Fruit fly (Drosophila melanogaster) whole organism, embryonic: ENCODE data around the gene HBS1.

Source experiments
- ATbp ChIP-seq: fragments of 200-800 bp; sonication (Bioruptor generic); optimal IDR thresholded peaks from 2 replicates; lab custom pipeline; 2017; ENCODE audit warnings: missing biosample characterization, mild to moderate bottlenecking, missing genetic modification characterization, missing genetic modification reagents
- Asciz ChIP-seq: fragments of 200-800 bp; sonication (Bioruptor generic); optimal IDR thresholded peaks from 2 replicates; lab custom pipeline; 2017; ENCODE audit warnings: missing biosample characterization, mild to moderate bottlenecking, missing genetic modification characterization, missing genetic modification reagents
- B-H2 ChIP-seq: fragments of 200-800 bp; sonication (Bioruptor generic); optimal IDR thresholded peaks from 2 replicates; lab custom pipeline; 2018; ENCODE audit warnings: missing biosample characterization, mild to moderate bottlenecking, missing genetic modification characterization
- BtbVII ChIP-seq: fragments of 200-800 bp; sonication (Bioruptor generic); optimal IDR thresholded peaks from 3 replicates; lab custom pipeline; 2017; ENCODE audit warnings: missing biosample characterization, mild to moderate bottlenecking, missing genetic modification characterization
- CG10274 ChIP-seq: fragments of 200-800 bp; sonication (Bioruptor generic); optimal IDR thresholded peaks from 3 replicates; lab custom pipeline; 2017; ENCODE audit warnings: missing biosample characterization, mild to moderate bottlenecking, missing genetic modification characterization
- CG10366 ChIP-seq: fragments of 200-800 bp; sonication (Bioruptor generic); IDR thresholded peaks from 2 replicates; pipeline ENCODE4 v1.3.6; 2022; ENCODE audit warnings: missing biosample characterization, missing genetic modification characterization
- CG10431 ChIP-seq: fragments of 200-800 bp; sonication (Bioruptor generic); optimal IDR thresholded peaks from 3 replicates; lab custom pipeline; 2018; ENCODE audit warnings: missing biosample characterization, mild to moderate bottlenecking, missing genetic modification characterization
- CG10543 ChIP-seq: fragments of 200-800 bp; sonication (Bioruptor generic); optimal IDR thresholded peaks from 3 replicates; lab custom pipeline; 2017; ENCODE audit warnings: missing biosample characterization, mild to moderate bottlenecking, missing genetic modification characterization, moderate library complexity
- CG11085 ChIP-seq: fragments of 200-800 bp; sonication (Bioruptor generic); IDR thresholded peaks from 2 replicates; pipeline ENCODE4 v1.3.6; 2022; ENCODE audit warnings: missing biosample characterization, missing genetic modification characterization
- CG11247 ChIP-seq: fragments of 200-800 bp; sonication (Bioruptor generic); IDR thresholded peaks from 2 replicates; pipeline ENCODE4 v1.3.6; 2022; ENCODE audit warnings: missing biosample characterization, missing genetic modification characterization
- CG11398 ChIP-seq: fragments of 200-800 bp; sonication (Bioruptor generic); optimal IDR thresholded peaks from 2 replicates; lab custom pipeline; 2016; ENCODE audit warnings: missing biosample characterization, missing genetic modification characterization
- CG11695 ChIP-seq: fragments of 200-800 bp; sonication (Bioruptor generic); IDR thresholded peaks from 3 replicates; pipeline ENCODE4 v1.3.6; 2022; ENCODE audit warnings: missing biosample characterization, missing genetic modification characterization
- CG12219 ChIP-seq: fragments of 200-800 bp; sonication (Bioruptor generic); optimal IDR thresholded peaks from 3 replicates; lab custom pipeline; 2018; ENCODE audit warnings: missing biosample characterization, mild to moderate bottlenecking, missing genetic modification characterization
- CG14014 ChIP-seq: fragments of 200-800 bp; sonication (Bioruptor generic); IDR thresholded peaks from 2 replicates; pipeline ENCODE4 v1.3.6; 2022; ENCODE audit warnings: missing biosample characterization, missing genetic modification characterization
- CG15479 ChIP-seq: fragments of 200-800 bp; sonication (Bioruptor generic); optimal IDR thresholded peaks from 3 replicates; lab custom pipeline; 2019; ENCODE audit warnings: missing biosample characterization, mild to moderate bottlenecking, missing genetic modification characterization, moderate library complexity
- CG17802 ChIP-seq: fragments of 200-800 bp; sonication (Bioruptor generic); optimal IDR thresholded peaks from 2 replicates; lab custom pipeline; 2018; ENCODE audit warnings: missing biosample characterization, mild to moderate bottlenecking, missing genetic modification characterization, moderate library complexity
- CG18262 ChIP-seq: fragments of 200-800 bp; optimal IDR thresholded peaks from 3 replicates; lab custom pipeline; 2019; ENCODE audit warnings: missing biosample characterization, mild to moderate bottlenecking, missing genetic modification characterization, moderate library complexity
- CG2116 ChIP-seq: fragments of 200-800 bp; sonication (Bioruptor generic); optimal IDR thresholded peaks from 3 replicates; lab custom pipeline; 2018; ENCODE audit warnings: missing biosample characterization, mild to moderate bottlenecking, missing genetic modification characterization
- CG2202 ChIP-seq: fragments of 200-800 bp; sonication (Bioruptor generic); optimal IDR thresholded peaks from 2 replicates; lab custom pipeline; 2018; ENCODE audit warnings: missing biosample characterization, mild to moderate bottlenecking, missing genetic modification characterization
- CG32772 ChIP-seq: fragments of 200-800 bp; sonication (Bioruptor generic); IDR thresholded peaks from 2 replicates; pipeline ENCODE4 v1.3.6; 2022; ENCODE audit warnings: missing biosample characterization, missing genetic modification characterization
- CG4424 ChIP-seq: fragments of 200-800 bp; sonication (Bioruptor generic); optimal IDR thresholded peaks from 3 replicates; lab custom pipeline; 2016; ENCODE audit warnings: missing biosample characterization, missing genetic modification characterization
- CG4707 ChIP-seq: fragments of 200-800 bp; sonication (Bioruptor generic); optimal IDR thresholded peaks from 2 replicates; lab custom pipeline; 2018; ENCODE audit warnings: missing biosample characterization, mild to moderate bottlenecking, missing genetic modification characterization, moderate library complexity
- CG5953 ChIP-seq: fragments of 200-800 bp; sonication (Bioruptor generic); IDR thresholded peaks from 2 replicates; pipeline ENCODE4 v1.3.6; 2022; ENCODE audit warnings: missing biosample characterization, missing genetic modification characterization
- CG7786 ChIP-seq: fragments of 200-800 bp; sonication (Bioruptor generic); optimal IDR thresholded peaks from 2 replicates; lab custom pipeline; 2016; ENCODE audit warnings: missing biosample characterization, missing genetic modification characterization
- CG8765 ChIP-seq: fragments of 200-800 bp; sonication (Bioruptor generic); IDR thresholded peaks from 2 replicates; pipeline ENCODE4 v1.3.6; 2022; ENCODE audit warnings: missing biosample characterization, missing genetic modification characterization
- CG8944 ChIP-seq: fragments of 200-800 bp; sonication (Bioruptor generic); optimal IDR thresholded peaks from 3 replicates; lab custom pipeline; 2016; ENCODE audit warnings: missing biosample characterization, missing genetic modification characterization
- CTCF ChIP-seq: fragments of 200-800 bp; sonication (Bioruptor generic); optimal IDR thresholded peaks from 2 replicates; lab custom pipeline; 2017; ENCODE audit warnings: missing biosample characterization, mild to moderate bottlenecking, missing genetic modification characterization, moderate library complexity
- D ChIP-seq, 2 experiments: fragments of 200-800 bp in 1 of 2; fragments of >200 bp in 1 of 2; sonication (Bioruptor generic) in 1 of 2; optimal IDR thresholded peaks; 2 replicates in 1 of 2; 3 replicates in 1 of 2; lab custom pipeline; 2017; ENCODE audit warnings: mild to moderate bottlenecking in 1 of 2, missing biosample characterization in 1 of 2, missing genetic modification characterization in 1 of 2, missing genetic modification reagents in 1 of 2
- Fer2 ChIP-seq: fragments of 200-800 bp; sonication (Bioruptor generic); optimal IDR thresholded peaks from 2 replicates; lab custom pipeline; 2018; ENCODE audit warnings: missing biosample characterization, mild to moderate bottlenecking, missing genetic modification characterization, moderate library complexity
- Hand ChIP-seq: fragments of 200-800 bp; sonication (Bioruptor generic); optimal IDR thresholded peaks from 2 replicates; lab custom pipeline; 2017; ENCODE audit warnings: mild to moderate bottlenecking, missing biosample characterization, missing genetic modification reagents, missing genetic modification characterization
- MBD-R2 ChIP-seq: fragments of 200-800 bp; sonication (Bioruptor generic); IDR thresholded peaks from 2 replicates; pipeline ENCODE4 v1.3.6; 2022; ENCODE audit warnings: missing biosample characterization, missing genetic modification characterization
- Meics ChIP-seq: fragments of 200-800 bp; sonication (Bioruptor generic); optimal IDR thresholded peaks from 2 replicates; lab custom pipeline; 2017; ENCODE audit warnings: missing biosample characterization, mild to moderate bottlenecking, missing genetic modification characterization
- Usf ChIP-seq: fragments of 200-800 bp; sonication (Bioruptor generic); optimal IDR thresholded peaks from 2 replicates; lab custom pipeline; 2017; ENCODE audit warnings: missing genotype, missing biosample characterization, missing genetic modification characterization
- YL-1 ChIP-seq: fragments of 200-800 bp; sonication (Bioruptor generic); optimal IDR thresholded peaks from 3 replicates; lab custom pipeline; 2017; ENCODE audit warnings: missing biosample characterization, mild to moderate bottlenecking, missing genetic modification characterization
- corto ChIP-seq: fragments of 200-800 bp; sonication (Bioruptor generic); optimal IDR thresholded peaks from 2 replicates; lab custom pipeline; 2016; ENCODE audit warnings: missing biosample characterization, mild to moderate bottlenecking, missing genetic modification characterization, moderate library complexity
- crol ChIP-seq: fragments of 200-800 bp; sonication (Bioruptor generic); IDR thresholded peaks from 2 replicates; pipeline ENCODE4 v1.3.6; 2022; ENCODE audit warnings: missing biosample characterization, missing genetic modification characterization
- esg ChIP-seq: fragments of 200-800 bp; sonication (Bioruptor generic); conservative IDR thresholded peaks from 2 replicates; pipeline ENCODE4 v1.3.6; 2022; ENCODE audit warnings: missing biosample characterization, missing genetic modification characterization
- fu2 ChIP-seq: fragments of 200-800 bp; sonication (Bioruptor generic); optimal IDR thresholded peaks from 2 replicates; lab custom pipeline; 2016; ENCODE audit warnings: missing biosample characterization, missing genetic modification characterization
- gcm ChIP-seq: fragments of 200-800 bp; sonication (Bioruptor generic); optimal IDR thresholded peaks from 2 replicates; lab custom pipeline; 2019; ENCODE audit warnings: missing biosample characterization, mild to moderate bottlenecking, missing genetic modification characterization, moderate library complexity
- grau ChIP-seq: fragments of 200-800 bp; optimal IDR thresholded peaks from 3 replicates; lab custom pipeline; 2019; ENCODE audit warnings: missing biosample characterization, mild to moderate bottlenecking, missing genetic modification characterization, moderate library complexity
- gro ChIP-seq: fragments of 200-800 bp; sonication (Bioruptor generic); optimal IDR thresholded peaks from 2 replicates; lab custom pipeline; 2016; ENCODE audit warnings: missing biosample characterization, missing genetic modification characterization
- nau ChIP-seq: fragments of 200-800 bp; sonication (Bioruptor generic); optimal IDR thresholded peaks from 3 replicates; lab custom pipeline; 2017; ENCODE audit warnings: missing biosample characterization, mild to moderate bottlenecking, missing genetic modification characterization, missing genetic modification reagents
- pho ChIP-seq: fragments of 200-800 bp; sonication (Bioruptor generic); optimal IDR thresholded peaks from 2 replicates; lab custom pipeline; 2016; ENCODE audit warnings: missing biosample characterization, missing genetic modification characterization
- pros ChIP-seq: fragments of 200-800 bp; sonication (Bioruptor generic); optimal IDR thresholded peaks from 3 replicates; lab custom pipeline; 2019; ENCODE audit warnings: missing biosample characterization, mild to moderate bottlenecking, missing genetic modification characterization, moderate library complexity
- ranshi ChIP-seq: fragments of 200-800 bp; sonication (Bioruptor generic); IDR thresholded peaks from 2 replicates; pipeline ENCODE4 v1.3.6; 2022; ENCODE audit warnings: missing biosample characterization, missing genetic modification characterization
- row ChIP-seq: fragments of 200-800 bp; sonication (Bioruptor generic); IDR thresholded peaks from 3 replicates; pipeline ENCODE4 v1.3.6; 2022; ENCODE audit warnings: missing biosample characterization, missing genetic modification characterization
- ssp ChIP-seq: fragments of 200-800 bp; sonication (Bioruptor generic); IDR thresholded peaks from 2 replicates; pipeline ENCODE4 v1.3.6; 2022; ENCODE audit warnings: missing biosample characterization, missing genetic modification characterization
- tna ChIP-seq: fragments of 200-800 bp; sonication (Bioruptor generic); IDR thresholded peaks from 2 replicates; pipeline ENCODE4 v1.3.6; 2022; ENCODE audit warnings: missing biosample characterization, missing genetic modification characterization; ENCODE audit not compliant: partially characterized antibody
- trem ChIP-seq: fragments of 200-800 bp; optimal IDR thresholded peaks from 3 replicates; lab custom pipeline; 2019; ENCODE audit warnings: missing biosample characterization, mild to moderate bottlenecking, missing genetic modification characterization, moderate library complexity
- z ChIP-seq: fragments of 200-800 bp; sonication (Bioruptor generic); IDR thresholded peaks from 3 replicates; pipeline ENCODE4 v1.3.6; 2022; ENCODE audit warnings: missing biosample characterization, missing genetic modification characterization

Gene HBS1

DNA sequence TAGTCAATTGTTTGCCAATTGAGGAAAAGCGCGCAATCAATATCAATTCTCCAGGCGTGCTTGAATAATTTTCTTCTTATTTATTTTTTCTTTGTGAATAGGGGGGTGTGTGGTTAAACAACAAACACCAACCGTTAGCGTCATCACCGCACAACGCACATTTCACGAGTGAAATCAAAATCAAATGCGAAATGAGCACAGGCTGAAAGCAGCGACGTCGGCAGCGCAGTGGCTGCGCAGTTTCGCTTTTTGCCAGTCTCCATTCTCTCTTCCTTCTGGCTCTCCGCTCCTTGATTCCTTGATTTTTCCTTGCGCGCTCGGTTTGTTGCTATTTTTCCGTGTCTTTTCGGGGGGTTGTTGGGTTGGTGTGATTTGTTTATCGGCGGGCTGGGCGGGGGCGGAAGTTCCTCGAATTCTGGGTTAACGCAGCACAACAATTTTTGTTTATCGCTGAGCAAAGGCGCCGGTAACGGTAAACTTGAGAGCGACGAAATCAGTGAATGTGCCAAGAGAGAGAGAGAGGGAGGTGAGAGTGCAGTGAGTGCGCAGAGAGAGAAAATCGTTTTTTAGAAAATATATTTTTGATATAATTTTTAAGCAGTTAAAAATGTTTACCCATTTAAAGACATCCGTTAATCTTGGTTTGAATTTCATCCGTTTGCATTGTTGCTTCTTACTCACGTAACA lies 18.0 kb upstream of the HBS1 start, which contains the start of gene CG13937 (continued):
- TF ChIP-seq CG8765 (GFP tag; lab: Robert Waterston, UW), result no peak
- TF ChIP-seq Fer2, result no peak
- no peak for TF ChIP-seq CG7786
- no peak for TF ChIP-seq CG8944 (GFP tag; lab: Kevin White, UChicago)
- no peak for TF ChIP-seq CG10274 (GFP tag; lab: Kevin White, UChicago)
- TF ChIP-seq z (GFP tag; lab: Robert Waterston, UW), result 0 out of 3 replicates have a peak, but pooled peaks have one; percentile 34
- no peak for TF ChIP-seq CG17802
- TF ChIP-seq CG2202 (tag; lab: Kevin White, UChicago), result no peak
- no peak for TF ChIP-seq CG11085 (GFP tag; lab: Robert Waterston, UW)
- no peak for TF ChIP-seq CTCF
- no peak for TF ChIP-seq CG5953
- peak; percentile 46 for TF ChIP-seq CG10543 (GFP tag; lab: Kevin White, UChicago)
- TF ChIP-seq nau, result no peak
- 0 out of 2 replicates have a peak, but pooled peaks have one; percentile 25 for TF ChIP-seq tna
- TF ChIP-seq CG32772 (GFP tag; lab: Robert Waterston, UW), result no peak
- TF ChIP-seq CG15479, result no peak
- no peak for TF ChIP-seq CG12219 (GFP tag; lab: Kevin White, UChicago)
- TF ChIP-seq pros (GFP tag; lab: Kevin White, UChicago), result peak; percentile 52
- peak; percentile 13 for TF ChIP-seq gro (GFP tag; lab: Kevin White, UChicago)
- no peak for TF ChIP-seq CG4707 (GFP tag; lab: Kevin White, UChicago)
- no peak for TF ChIP-seq CG10431
- TF ChIP-seq Meics, result no peak
- no peak for TF ChIP-seq CG4424 (GFP tag; lab: Kevin White, UChicago)
- TF ChIP-seq CG11398 (GFP tag; lab: Kevin White, UChicago), result no peak
- TF ChIP-seq esg (GFP tag; lab: Robert Waterston, UW), result no peak
- TF ChIP-seq Asciz (GFP tag; lab: Kevin White, UChicago), result no peak
- no peak for TF ChIP-seq CG11247 (GFP tag; lab: Robert Waterston, UW)
- no peak for TF ChIP-seq ssp (GFP tag; lab: Robert Waterston, UW)
- TF ChIP-seq CG14014, result no peak
- TF ChIP-seq row (GFP tag; lab: Robert Waterston, UW), result no peak
- TF ChIP-seq grau, result no peak
- no peak for TF ChIP-seq B-H2 (GFP tag; lab: Kevin White, UChicago)
- no peak for TF ChIP-seq corto (GFP tag; lab: Kevin White, UChicago)
- TF ChIP-seq ranshi (GFP tag; lab: Robert Waterston, UW), result no peak
- TF ChIP-seq crol (GFP tag; lab: Robert Waterston, UW), result peak; percentile 43; the same call in 1 of the 2 replicates
- no peak for TF ChIP-seq YL-1 (GFP tag; lab: Kevin White, UChicago)
- 0 out of 3 replicates have a peak, but pooled peaks have one; percentile 9 for TF ChIP-seq CG11695 (GFP tag; lab: Robert Waterston, UW)
- no peak for TF ChIP-seq trem (tag; lab: Kevin White, UChicago)
- no peak for TF ChIP-seq CG18262 (tag; lab: Kevin White, UChicago)
- no peak for TF ChIP-seq Hand (GFP tag; lab: Kevin White, UChicago)
- TF ChIP-seq Usf (GFP tag; lab: Kevin White, UChicago), result no peak
- peak; percentile 25 for TF ChIP-seq BtbVII (GFP tag; lab: Kevin White, UChicago)
- TF ChIP-seq CG2116 (GFP tag; lab: Kevin White, UChicago), result no peak
- TF ChIP-seq gcm (GFP tag; lab: Kevin White, UChicago), result no peak
- no peak for TF ChIP-seq MBD-R2 (GFP tag; lab: Robert Waterston, UW)
- no peak for TF ChIP-seq fu2 (GFP tag; lab: Kevin White, UChicago)
- no peak for TF ChIP-seq ATbp (GFP tag; lab: Kevin White, UChicago)
- TF ChIP-seq pho (GFP tag; lab: Kevin White, UChicago), result no peak
- no peak for TF ChIP-seq D (optimal IDR thresholded peaks at IDR 0.05; lab: Kevin White, UChicago)
- no peak for TF ChIP-seq D (GFP tag; optimal IDR thresholded peaks at IDR 0.05; lab: Kevin White, UChicago)
- no peak for TF ChIP-seq CG10366 (GFP tag; lab: Robert Waterston, UW)
